Fruit fly (Drosophila melanogaster) whole organism, embryonic: ENCODE results near the gene Ctr1B.

Source experiments
- CG31365 ChIP-seq: fragments of 200-800 bp; sonication (Bioruptor generic); optimal IDR thresholded peaks from 2 replicates; lab custom pipeline; 2018; ENCODE audit warnings: missing biosample characterization, mild to moderate bottlenecking, missing genetic modification characterization
- wor ChIP-seq: fragments of 200-800 bp; sonication (Bioruptor generic); IDR thresholded peaks from 2 replicates; pipeline ENCODE4 v1.3.6; 2022; ENCODE audit warnings: missing biosample characterization, missing genetic modification characterization

DNA sequence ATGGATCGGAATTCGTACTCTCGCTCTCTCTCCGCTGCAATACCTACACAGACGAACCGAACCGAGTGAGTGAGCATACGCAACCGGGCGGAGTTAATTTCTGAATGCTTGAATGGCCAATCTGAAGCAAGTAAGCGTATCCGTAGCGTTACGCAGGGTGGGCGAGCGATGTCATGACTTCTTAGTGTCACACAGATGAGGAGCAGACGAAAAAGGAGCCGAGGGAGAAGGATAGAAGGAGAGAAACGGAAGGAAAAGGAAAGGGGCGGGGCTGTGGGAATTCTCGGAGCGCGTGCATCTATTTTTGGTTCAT lies 17.0 kb downstream of the Ctr1B start:
- no peak for TF ChIP-seq wor (GFP tag; lab: Robert Waterston, UW)
- TF ChIP-seq CG31365 (tag; lab: Kevin White, UChicago): no peak
